Fruit fly (Drosophila melanogaster) whole organism, pupa: ENCODE results near the gene hid.

Experiments used
- CG10348 ChIP-seq: fragments of 200-800 bp; sonication (Bioruptor generic); IDR thresholded peaks from 2 replicates; pipeline ENCODE4 v1.3.6; 2022; ENCODE audit warnings: missing biosample characterization, missing genetic modification characterization
- CG14655 ChIP-seq: fragments of 200-800 bp; sonication (Bioruptor generic); optimal IDR thresholded peaks from 3 replicates; lab custom pipeline; 2017; ENCODE audit warnings: mild to moderate bottlenecking, missing biosample characterization, missing genetic modification reagents, missing genetic modification characterization
- CG17806 ChIP-seq: fragments of 200-800 bp; sonication (Bioruptor generic); optimal IDR thresholded peaks from 2 replicates; lab custom pipeline; 2018; ENCODE audit warnings: missing biosample characterization, mild to moderate bottlenecking, missing genetic modification characterization, moderate library complexity
- CG34367 ChIP-seq: fragments of 200-800 bp; sonication (Bioruptor generic); optimal IDR thresholded peaks from 2 replicates; lab custom pipeline; 2018; ENCODE audit warnings: missing biosample characterization, mild to moderate bottlenecking, missing genetic modification characterization
- CG4496 ChIP-seq: fragments of 200-800 bp; sonication (Bioruptor generic); IDR thresholded peaks from 3 replicates; pipeline ENCODE4 v1.3.6; 2022; ENCODE audit warnings: missing biosample characterization, missing genetic modification characterization
- CG8159 ChIP-seq: fragments of 200-800 bp; sonication (Bioruptor generic); optimal IDR thresholded peaks from 3 replicates; lab custom pipeline; 2018; ENCODE audit warnings: missing biosample characterization, mild to moderate bottlenecking, missing genetic modification characterization, moderate library complexity
- CG8301 ChIP-seq: fragments of 200-800 bp; sonication (Bioruptor generic); optimal IDR thresholded peaks from 2 replicates; lab custom pipeline; 2018; ENCODE audit warnings: missing biosample characterization, mild to moderate bottlenecking, missing genetic modification characterization
- EcR ChIP-seq: fragments of 200-800 bp; sonication (Bioruptor generic); optimal IDR thresholded peaks from 3 replicates; lab custom pipeline; 2019; ENCODE audit warnings: missing biosample characterization, missing genetic modification characterization, mild to moderate bottlenecking, moderate library complexity, missing genetic modification reagents
- fd96Ca ChIP-seq: fragments of 200-800 bp; sonication (Bioruptor generic); IDR thresholded peaks from 3 replicates; pipeline ENCODE4 v1.3.6; 2022; ENCODE audit warnings: missing biosample characterization, missing genetic modification characterization
- gl ChIP-seq: fragments of 200-800 bp; sonication (Bioruptor generic); optimal IDR thresholded peaks from 2 replicates; lab custom pipeline; 2018; ENCODE audit warnings: missing biosample characterization, mild to moderate bottlenecking, missing genetic modification characterization
- rn ChIP-seq: fragments of 200-800 bp; sonication (Bioruptor generic); IDR thresholded peaks from 2 replicates; pipeline ENCODE4 v1.3.6; 2022; ENCODE audit warnings: missing biosample characterization, missing genetic modification characterization

DNA sequence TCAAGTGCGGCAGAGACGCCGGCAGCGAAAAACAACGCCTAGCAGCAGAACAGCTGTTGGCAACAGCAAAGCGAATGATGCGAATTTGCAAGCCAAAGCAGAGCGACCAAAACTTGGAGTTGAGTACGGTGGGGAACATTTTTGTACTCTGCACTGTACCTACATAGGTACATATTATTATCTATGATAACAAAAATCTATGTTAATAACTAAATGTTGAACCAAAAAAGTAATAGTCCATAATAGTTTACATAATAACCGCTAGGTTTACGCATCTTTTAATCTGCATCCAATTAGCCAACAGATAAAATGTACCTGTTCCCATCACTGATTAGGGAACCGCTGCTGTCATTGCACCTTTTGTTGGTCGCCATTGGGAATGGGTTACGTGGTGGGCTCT lies 3.5 kb downstream of the hid start:
- TF ChIP-seq EcR (GFP tag; lab: Kevin White, UChicago), result peak; percentile 56
- TF ChIP-seq CG4496 (GFP tag; lab: Robert Waterston, UW), result no peak
- TF ChIP-seq CG14655 (GFP tag; lab: Kevin White, UChicago), result no peak
- no peak for TF ChIP-seq rn
- TF ChIP-seq CG17806 (tag; lab: Kevin White, UChicago), result no peak
- no peak for TF ChIP-seq CG8159 (tag; lab: Kevin White, UChicago)
- TF ChIP-seq CG34367 (tag; lab: Kevin White, UChicago), result no peak
- TF ChIP-seq CG10348 (GFP tag; lab: Robert Waterston, UW), result no peak
- TF ChIP-seq fd96Ca, result no peak
- TF ChIP-seq gl (tag; lab: Kevin White, UChicago), result no peak
- TF ChIP-seq CG8301 (tag; lab: Kevin White, UChicago), result no peak
